Worm (Caenorhabditis elegans) whole organism, mixed stage, embryonic: Measurements from ENCODE around the gene Y102A5C.4.

Experiments used
- M03D4.4 ChIP-seq: sonication (generic microtip); optimal IDR thresholded peaks from 2 replicates; lab custom pipeline; 2017; ENCODE audit warnings: mild to moderate bottlenecking, missing genetic modification characterization, missing compliant biosample characterization
- bed-3 ChIP-seq: fragments of 200-800 bp; sonication (Bioruptor generic); optimal IDR thresholded peaks from 3 replicates; lab custom pipeline; 2018; ENCODE audit warnings: mild to moderate bottlenecking, missing genetic modification characterization, moderate library complexity, missing compliant biosample characterization
- ceh-39 ChIP-seq: fragments of 150-350 bp; optimal IDR thresholded peaks from 2 replicates; lab custom pipeline; 2014; ENCODE audit warnings: missing biosample characterization, missing genetic modification characterization
- ceh-43 ChIP-seq: fragments of 200-800 bp; sonication (Bioruptor generic); optimal IDR thresholded peaks from 2 replicates; lab custom pipeline; 2018; ENCODE audit warnings: mild to moderate bottlenecking, missing genetic modification characterization, moderate library complexity, missing compliant biosample characterization
- ceh-83 ChIP-seq: fragments of 200-800 bp; sonication (Bioruptor generic); optimal IDR thresholded peaks from 2 replicates; lab custom pipeline; 2018; ENCODE audit warnings: mild to moderate bottlenecking, missing genetic modification characterization, missing compliant biosample characterization
- ces-1 ChIP-seq: fragments of 150-350 bp; optimal IDR thresholded peaks from 2 replicates; lab custom pipeline; 2014; ENCODE audit warnings: missing biosample characterization, missing genetic modification reagents, missing genetic modification characterization
- cnd-1 ChIP-seq: fragments of 200-800 bp; sonication (Bioruptor generic); optimal IDR thresholded peaks from 2 replicates; lab custom pipeline; 2018; ENCODE audit warnings: mild to moderate bottlenecking, missing genetic modification characterization, missing compliant biosample characterization
- drap-1 ChIP-seq: fragments of 200-800 bp; sonication (Bioruptor generic); optimal IDR thresholded peaks from 3 replicates; lab custom pipeline; 2018; ENCODE audit warnings: mild to moderate bottlenecking, missing genetic modification characterization, missing compliant biosample characterization
- elt-1 ChIP-seq: sonication (generic microtip); optimal IDR thresholded peaks from 2 replicates; lab custom pipeline; 2017; ENCODE audit warnings: missing genetic modification characterization, mild to moderate bottlenecking, missing compliant biosample characterization, antibody characterized with exemption, moderate library complexity, borderline replicate concordance; ENCODE audit not compliant: insufficient read depth
- elt-3 ChIP-seq: fragments of 150-350 bp; optimal IDR thresholded peaks from 2 replicates; lab custom pipeline; 2014; ENCODE audit warnings: missing biosample characterization, missing genetic modification characterization
- flh-1 ChIP-seq: fragments of 200-800 bp; sonication (Bioruptor generic); optimal IDR thresholded peaks from 2 replicates; lab custom pipeline; 2018; ENCODE audit warnings: mild to moderate bottlenecking, missing genetic modification characterization, moderate library complexity, missing compliant biosample characterization
- ham-2 ChIP-seq: fragments of 200-800 bp; sonication (Bioruptor generic); optimal IDR thresholded peaks from 2 replicates; lab custom pipeline; 2018; ENCODE audit warnings: mild to moderate bottlenecking, missing genetic modification characterization, missing compliant biosample characterization
- hlh-1 ChIP-seq: fragments of 150-350 bp; optimal IDR thresholded peaks from 2 replicates; lab custom pipeline; 2014; ENCODE audit warnings: missing biosample characterization, missing genetic modification reagents, missing genetic modification characterization
- lin-13 ChIP-seq: fragments of 150-350 bp; optimal IDR thresholded peaks from 2 replicates; lab custom pipeline; 2014; ENCODE audit warnings: missing biosample characterization, missing genetic modification characterization
- lsy-2 ChIP-seq: fragments of 150-350 bp; optimal IDR thresholded peaks from 2 replicates; lab custom pipeline; 2014; ENCODE audit warnings: missing biosample characterization, missing genetic modification characterization
- mab-5 ChIP-seq: fragments of 150-350 bp; optimal IDR thresholded peaks from 2 replicates; lab custom pipeline; 2014; ENCODE audit warnings: missing biosample characterization, missing genetic modification characterization
- mep-1 ChIP-seq: fragments of 150-350 bp; optimal IDR thresholded peaks from 2 replicates; lab custom pipeline; 2017; ENCODE audit warnings: missing biosample characterization, missing genetic modification reagents, missing genetic modification characterization, inconsistent platforms
- nhr-12 ChIP-seq: fragments of 150-350 bp; optimal IDR thresholded peaks from 2 replicates; lab custom pipeline; 2014; ENCODE audit warnings: missing biosample characterization, missing genetic modification characterization
- nhr-2 ChIP-seq: fragments of 150-350 bp; optimal IDR thresholded peaks from 2 replicates; lab custom pipeline; 2014; ENCODE audit warnings: missing biosample characterization, missing genetic modification characterization
- nhr-237 ChIP-seq: fragments of 150-350 bp; optimal IDR thresholded peaks from 2 replicates; lab custom pipeline; 2014; ENCODE audit warnings: missing biosample characterization, missing genetic modification characterization
- nhr-28 ChIP-seq: fragments of 150-350 bp; optimal IDR thresholded peaks from 2 replicates; lab custom pipeline; 2014; ENCODE audit warnings: missing biosample characterization, missing genetic modification characterization
- nhr-76 ChIP-seq: sonication (generic microtip); optimal IDR thresholded peaks from 2 replicates; lab custom pipeline; 2017; ENCODE audit warnings: missing biosample characterization, missing genetic modification characterization
- pha-4 ChIP-seq: fragments of 150-350 bp; optimal IDR thresholded peaks from 2 replicates; lab custom pipeline; 2018; ENCODE audit warnings: missing biosample characterization, missing genetic modification reagents, missing genetic modification characterization
- sem-2 ChIP-seq: fragments of 200-800 bp; sonication (Bioruptor generic); optimal IDR thresholded peaks from 2 replicates; lab custom pipeline; 2018; ENCODE audit warnings: mild to moderate bottlenecking, missing genetic modification characterization, missing compliant biosample characterization
- snpc-4 ChIP-seq: fragments of 150-350 bp; optimal IDR thresholded peaks from 2 replicates; lab custom pipeline; 2014; ENCODE audit warnings: missing biosample characterization, missing genetic modification characterization
- tbx-8 ChIP-seq: fragments of 200-800 bp; sonication (Bioruptor generic); optimal IDR thresholded peaks from 2 replicates; lab custom pipeline; 2018; ENCODE audit warnings: mild to moderate bottlenecking, missing genetic modification characterization, moderate library complexity, missing compliant biosample characterization
- unc-120 ChIP-seq: sonication (generic microtip); optimal IDR thresholded peaks from 2 replicates; lab custom pipeline; 2017; ENCODE audit warnings: missing genetic modification characterization, missing compliant biosample characterization; ENCODE audit not compliant: poor library complexity, severe bottlenecking
- unc-39 ChIP-seq: fragments of 150-350 bp; optimal IDR thresholded peaks from 2 replicates; lab custom pipeline; 2014; ENCODE audit warnings: missing biosample characterization, missing genetic modification characterization
- unc-62 ChIP-seq: fragments of 150-350 bp; optimal IDR thresholded peaks from 2 replicates; lab custom pipeline; 2014; ENCODE audit warnings: missing biosample characterization, missing genetic modification reagents, missing genetic modification characterization
- zip-8 ChIP-seq: fragments of 150-350 bp; optimal IDR thresholded peaks from 2 replicates; lab custom pipeline; 2014; ENCODE audit warnings: missing biosample characterization, missing genetic modification characterization

Gene Y102A5C.4

DNA sequence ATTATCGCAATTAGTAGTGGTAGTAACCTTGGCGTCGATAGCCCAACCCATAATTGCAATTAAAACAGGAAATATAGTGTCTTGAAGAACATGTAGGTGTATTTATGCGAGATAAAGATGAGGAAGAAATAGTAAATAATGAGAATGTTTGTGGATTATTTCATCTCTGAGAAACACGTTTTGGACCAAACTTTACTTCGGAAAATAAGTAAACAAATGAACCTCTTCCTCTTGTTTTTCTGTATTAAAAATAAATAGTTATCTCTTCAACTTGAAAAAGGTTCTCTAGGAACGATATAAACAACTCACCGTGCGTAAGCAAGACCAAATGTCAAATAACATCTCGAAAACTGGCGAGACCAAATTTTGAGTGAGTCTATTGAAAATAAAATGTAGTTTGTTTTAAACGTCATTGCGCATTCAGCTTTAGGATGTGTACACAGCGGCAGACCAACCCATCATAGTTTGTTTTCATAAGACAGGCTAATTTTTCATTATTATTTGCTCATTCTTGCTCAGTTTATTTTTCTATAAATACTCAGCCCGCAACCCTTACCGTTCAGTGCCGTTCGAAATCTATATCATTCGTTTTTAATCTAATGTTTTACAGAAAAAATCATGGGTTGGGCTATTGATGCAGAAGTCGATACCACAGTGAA lies 39.7 kb upstream of the Y102A5C.4 start, which contains the start of the genes F09C6.11 and F09C6.12:
Gene F09C6.11, minus strand, starts transcription at position 51 of the 659 bp plus-strand sequence.
Gene F09C6.12, plus strand, starts transcription at position 609 of the 659 bp plus-strand sequence.
- TF ChIP-seq nhr-28 (tag; lab: Kevin White, UChicago) (no peak), cnd-1 (tag; lab: Kevin White, UChicago) (no peak), flh-1 (GFP tag; lab: Kevin White, UChicago) (no peak), snpc-4 (no peak), lsy-2 (tag; lab: Kevin White, UChicago) (no peak), nhr-237 (no peak), unc-120 (tag; lab: Kevin White, UChicago) (no peak), unc-62 (GFP tag; lab: Kevin White, UChicago) (no peak), pha-4 (tag; lab: Kevin White, UChicago) (no peak), ham-2 (GFP tag; lab: Kevin White, UChicago) (no peak), mep-1 (tag; lab: Kevin White, UChicago) (no peak)

DNA sequence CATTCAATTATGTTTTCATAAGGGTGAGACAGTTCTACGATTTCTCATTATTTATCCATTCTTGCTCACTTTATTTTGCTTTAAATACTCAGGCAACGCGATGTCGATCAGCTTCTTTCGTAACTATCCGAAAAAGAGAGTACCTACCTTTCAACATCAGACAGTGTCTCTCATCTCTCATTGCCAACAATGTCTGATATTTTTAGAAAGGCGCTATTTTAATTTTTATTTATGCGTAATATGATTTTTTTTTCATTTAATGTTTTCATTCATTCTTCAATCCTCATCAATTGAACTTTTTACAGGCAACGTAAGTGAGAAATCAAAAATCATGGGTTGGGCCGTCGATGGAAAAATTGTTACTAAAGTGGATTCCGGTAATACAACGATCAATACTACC lies 37.3 kb upstream of the Y102A5C.4 start, which contains the start of gene F09C6.13:
Gene F09C6.13, plus strand, starts transcription at position 301 of the 400 bp plus-strand sequence.
- TF ChIP-seq nhr-76 = no peak
- TF ChIP-seq pha-4 (tag; lab: Kevin White, UChicago) = no peak
- TF ChIP-seq unc-62 (GFP tag; lab: Kevin White, UChicago) = no peak
- no peak for TF ChIP-seq mab-5 (tag; lab: Kevin White, UChicago)
- no peak for TF ChIP-seq zip-8 (tag; lab: Kevin White, UChicago)
- no peak for TF ChIP-seq nhr-12 (tag; lab: Kevin White, UChicago)
- no peak for TF ChIP-seq elt-3
- TF ChIP-seq hlh-1 (tag; lab: Kevin White, UChicago) = no peak
- TF ChIP-seq drap-1 (GFP tag; lab: Kevin White, UChicago) = no peak
- no peak for TF ChIP-seq ham-2 (GFP tag; lab: Kevin White, UChicago)
- no peak for TF ChIP-seq mep-1 (tag; lab: Kevin White, UChicago)
- no peak for TF ChIP-seq tbx-8 (GFP tag; lab: Kevin White, UChicago)

- TF ChIP-seq bed-3 (GFP tag; lab: Kevin White, UChicago) (no peak), mep-1 (tag; lab: Kevin White, UChicago) (no peak), sem-2 (GFP tag; lab: Kevin White, UChicago) (no peak), ces-1 (GFP tag; lab: Kevin White, UChicago) (no peak), ceh-83 (GFP tag; lab: Kevin White, UChicago) (no peak), ceh-39 (no peak), elt-3 (no peak), nhr-2 (tag; lab: Kevin White, UChicago) (no peak), unc-62 (GFP tag; lab: Kevin White, UChicago) (no peak), ceh-43 (GFP tag; lab: Kevin White, UChicago) (no peak), lin-13 (no peak)
These were observed 33.2 kb upstream of the Y102A5C.4 start, which contains the start of the genes ifas-2 and fbxa-44 for ce11 chrV:16888788-16889325. Gene ifas-2 (minus strand): TSS chrV:16888888. Gene fbxa-44 (plus strand): TSS chrV:16889275.

DNA sequence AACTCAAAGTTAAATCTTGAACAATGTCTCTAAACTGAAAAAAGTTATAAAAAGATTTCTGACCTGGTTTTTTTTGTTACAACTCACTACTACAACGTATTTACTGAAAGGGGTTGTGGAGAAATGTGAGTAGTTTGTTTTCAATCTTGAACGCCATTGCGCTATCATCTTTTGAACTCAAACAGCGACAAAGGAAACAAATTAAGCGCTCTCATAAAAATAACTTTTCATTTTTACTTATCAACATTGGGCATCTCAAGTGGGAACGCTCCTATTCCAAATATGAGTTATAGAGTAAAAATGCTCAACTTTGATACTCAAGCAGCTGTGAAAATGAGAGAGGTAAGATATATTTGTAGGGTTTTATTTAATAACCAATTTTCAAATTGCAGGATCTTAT lies 28.6 kb upstream of the Y102A5C.4 start, which contains the start of gene F09C6.15:
Gene F09C6.15, plus strand, starts transcription at position 301 of the 400 bp plus-strand sequence.
- TF ChIP-seq lin-13 = no peak
- TF ChIP-seq tbx-8 (GFP tag; lab: Kevin White, UChicago) = no peak
- no peak for TF ChIP-seq unc-120 (tag; lab: Kevin White, UChicago)
- TF ChIP-seq cnd-1 (tag; lab: Kevin White, UChicago) = no peak
- TF ChIP-seq bed-3 (GFP tag; lab: Kevin White, UChicago) = no peak
- no peak for TF ChIP-seq elt-1 (tag; lab: Kevin White, UChicago)
- TF ChIP-seq ceh-83 (GFP tag; lab: Kevin White, UChicago) = no peak
- no peak for TF ChIP-seq mep-1 (tag; lab: Kevin White, UChicago)
- no peak for TF ChIP-seq M03D4.4 (tag; lab: Kevin White, UChicago)

- TF ChIP-seq elt-3 = no peak
- TF ChIP-seq unc-39 (tag; lab: Kevin White, UChicago) = no peak
- no peak for TF ChIP-seq zip-8 (tag; lab: Kevin White, UChicago)
- no peak for TF ChIP-seq nhr-2 (tag; lab: Kevin White, UChicago)
These were observed 22.7 kb upstream of the Y102A5C.4 start, which contains the start of gene fbxa-45 for ce11 chrV:16899355-16899754. Gene fbxa-45 (minus strand): TSS chrV:16899455.
